Worm (Caenorhabditis elegans): ENCODE data around the gene spn-4.

Gene spn-4

ce11 chrV:6828786-6829185 is 44.1 kb upstream of the spn-4 start, which contains the start of gene dmsr-15:
TSS of gene dmsr-15 (minus strand) at chrV:6828886.
- TF ChIP-seq ztf-11 (tag; optimal IDR thresholded peaks at IDR 0.05) (no peak), sdz-12 (GFP tag; optimal IDR thresholded peaks at IDR 0.05) (no peak), nhr-25 (tag; optimal IDR thresholded peaks at IDR 0.05; ENCODE audit: borderline replicate concordance, insufficient read depth) (no peak), ceh-44 (GFP tag; IDR thresholded peaks at IDR 0.05) (no peak), ceh-32 (tag; optimal IDR thresholded peaks at IDR 0.05; ENCODE audit: poor library complexity) (no peak), nhr-111 (GFP tag; optimal IDR thresholded peaks at IDR 0.05) (no peak), saeg-2 (GFP tag; IDR thresholded peaks at IDR 0.05) (no peak), nhr-76 (tag; optimal IDR thresholded peaks at IDR 0.05) (no peak), F37D6.2 (tag; optimal IDR thresholded peaks at IDR 0.05) (no peak), unc-62 (GFP tag; optimal IDR thresholded peaks at IDR 0.05 in 1 of 2) (no peak), unc-62 (tag; optimal IDR thresholded peaks at IDR 0.05) (no peak), spr-3 (GFP tag; optimal IDR thresholded peaks at IDR 0.05) (no peak), nhr-6 (tag; optimal IDR thresholded peaks at IDR 0.05) (no peak)

- TF ChIP-seq daf-16 (GFP tag; optimal IDR thresholded peaks at IDR 0.05) = no peak
- TF ChIP-seq daf-16 (tag; optimal IDR thresholded peaks at IDR 0.05) = no peak
- TF ChIP-seq unc-62 (GFP tag; optimal IDR thresholded peaks at IDR 0.05 in 1 of 2) = peak in 1 of 2 experiments; percentile 81
- TF ChIP-seq unc-62 (tag; optimal IDR thresholded peaks at IDR 0.05) = no peak
- TF ChIP-seq skn-1 (tag; optimal IDR thresholded peaks at IDR 0.05) = no peak
- no peak for TF ChIP-seq madf-5 (GFP tag; IDR thresholded peaks at IDR 0.05)
- TF ChIP-seq lin-1 (GFP tag; IDR thresholded peaks at IDR 0.05) = no peak
- no peak for TF ChIP-seq attf-4 (tag; optimal IDR thresholded peaks at IDR 0.05)
- TF ChIP-seq lin-38 (GFP tag; IDR thresholded peaks at IDR 0.05) = no peak
- TF ChIP-seq spr-3 (GFP tag; optimal IDR thresholded peaks at IDR 0.05) = no peak
- TF ChIP-seq ama-1 (optimal IDR thresholded peaks at IDR 0.05) = no peak
- TF ChIP-seq ZK546.5 (tag; optimal IDR thresholded peaks at IDR 0.05) = no peak
- no peak for TF ChIP-seq lsy-2 (tag; optimal IDR thresholded peaks at IDR 0.05)
- no peak for TF ChIP-seq nhr-76 (tag; optimal IDR thresholded peaks at IDR 0.05)
- TF ChIP-seq lin-29 (GFP tag; IDR thresholded peaks at IDR 0.05) = no peak
- no peak for TF ChIP-seq mxl-3 (GFP tag; optimal IDR thresholded peaks at IDR 0.05)
- TF ChIP-seq nhr-28 (tag; optimal IDR thresholded peaks at IDR 0.05) = peak; percentile 87
- no peak for TF ChIP-seq mxl-2 (GFP tag; conservative IDR thresholded peaks at IDR 0.05)
- peak; percentile 58 for TF ChIP-seq nhr-77 (tag; optimal IDR thresholded peaks at IDR 0.05)
- TF ChIP-seq ztf-7 (tag; optimal IDR thresholded peaks at IDR 0.05) = no peak
- no peak for TF ChIP-seq zag-1 (tag; optimal IDR thresholded peaks at IDR 0.05)
- TF ChIP-seq vab-7 (GFP tag; IDR thresholded peaks at IDR 0.05) = no peak
- TF ChIP-seq egl-27 (tag; optimal IDR thresholded peaks at IDR 0.05) = no peak
- no peak for TF ChIP-seq jun-1 (tag; optimal IDR thresholded peaks at IDR 0.05)
- no peak for TF ChIP-seq ceh-82 (tag; optimal IDR thresholded peaks at IDR 0.05)
- TF ChIP-seq saeg-2 (GFP tag; IDR thresholded peaks at IDR 0.05) = no peak
- TF ChIP-seq zip-2 (tag; optimal IDR thresholded peaks at IDR 0.05) = no peak
- no peak for TF ChIP-seq unc-130 (GFP tag; optimal IDR thresholded peaks at IDR 0.05)
- TF ChIP-seq zfp-3 (GFP tag; conservative IDR thresholded peaks at IDR 0.05) = no peak
- no peak for TF ChIP-seq ZK337.2 (GFP tag; IDR thresholded peaks at IDR 0.05)
- no peak for TF ChIP-seq T26A8.4 (GFP tag; IDR thresholded peaks at IDR 0.05)
- no peak for TF ChIP-seq lin-39 (tag; optimal IDR thresholded peaks at IDR 0.05)
- TF ChIP-seq cey-2 (tag; optimal IDR thresholded peaks at IDR 0.05; ENCODE audit: borderline replicate concordance, insufficient read depth) = no peak
- no peak for TF ChIP-seq ceh-44 (GFP tag; IDR thresholded peaks at IDR 0.05)
- TF ChIP-seq madf-9 (GFP tag; conservative IDR thresholded peaks at IDR 0.05) = no peak
- TF ChIP-seq dpl-1 (GFP tag; optimal IDR thresholded peaks at IDR 0.05) = no peak
- TF ChIP-seq nhr-11 (tag; optimal IDR thresholded peaks at IDR 0.05) = no peak
- TF ChIP-seq hif-1 (tag; optimal IDR thresholded peaks at IDR 0.05) = no peak
- no peak for TF ChIP-seq set-16 (GFP tag; IDR thresholded peaks at IDR 0.05)
- TF ChIP-seq dmd-6 (GFP tag; IDR thresholded peaks at IDR 0.05) = peak; percentile 93
- peak; percentile 4 for TF ChIP-seq T20F7.1 (GFP tag; optimal IDR thresholded peaks at IDR 0.05)
- TF ChIP-seq hlh-30 (tag; optimal IDR thresholded peaks at IDR 0.05; ENCODE audit: insufficient read depth) = no peak
- TF ChIP-seq pqm-1 (tag; optimal IDR thresholded peaks at IDR 0.05) = peak; percentile 93
Measured at ce11 chrV:6823432-6823831, 38.7 kb upstream of the spn-4 start.

Measured in whole organism, L4 larva.